Fruit fly (Drosophila melanogaster): ENCODE data around the gene CG10510.

dm6 chr3L:21174962-21175361, 34.9 kb downstream of the CG10510 start:
- TF ChIP-seq rn (GFP tag; IDR thresholded peaks at IDR 0.05) (no peak), CG17806 (tag; optimal IDR thresholded peaks at IDR 0.05) (no peak), EcR (GFP tag; optimal IDR thresholded peaks at IDR 0.05) (no peak), gl (tag; optimal IDR thresholded peaks at IDR 0.05) (no peak), CG15710 (tag; optimal IDR thresholded peaks at IDR 0.05) (no peak), fd96Ca (GFP tag; IDR thresholded peaks at IDR 0.05) (no peak), CG13204 (GFP tag; optimal IDR thresholded peaks at IDR 0.05) (no peak), CG8159 (tag; optimal IDR thresholded peaks at IDR 0.05) (no peak), CG12605 (GFP tag; IDR thresholded peaks at IDR 0.05) (no peak)

All from whole organism, pupa.